Worm (Caenorhabditis elegans) whole organism, L3 larva: ENCODE results near the gene klf-1.
A peak's percentile ranks its signal among the peaks of the same experiment; 100 is the strongest.

Experiments
- R02D3.7 ChIP-seq: fragments of 150-350 bp; optimal IDR thresholded peaks from 2 replicates; lab custom pipeline; 2014; ENCODE audit warnings: missing biosample characterization, missing genetic modification characterization
- ZK546.5 ChIP-seq: sonication (generic microtip); optimal IDR thresholded peaks from 2 replicates; lab custom pipeline; 2017; ENCODE audit warnings: missing biosample characterization, missing genetic modification characterization
- aly-2 ChIP-seq: fragments of 150-350 bp; optimal IDR thresholded peaks from 2 replicates; lab custom pipeline; 2014; ENCODE audit warnings: missing biosample characterization, missing genetic modification characterization
- ama-1 ChIP-seq: fragments of 150-350 bp; optimal IDR thresholded peaks from 2 replicates; lab custom pipeline; 2018
- ceh-16 ChIP-seq: sonication (generic microtip); optimal IDR thresholded peaks from 2 replicates; lab custom pipeline; 2017; ENCODE audit warnings: missing biosample characterization, missing genetic modification characterization
- ceh-28 ChIP-seq: fragments of 150-350 bp; optimal IDR thresholded peaks from 2 replicates; lab custom pipeline; 2014; ENCODE audit warnings: missing biosample characterization, missing genetic modification reagents, missing genetic modification characterization
- ceh-82 ChIP-seq: fragments of 150-350 bp; optimal IDR thresholded peaks from 2 replicates; lab custom pipeline; 2014; ENCODE audit warnings: missing biosample characterization, missing genetic modification characterization
- ceh-9 ChIP-seq: sonication (generic microtip); optimal IDR thresholded peaks from 2 replicates; lab custom pipeline; 2018; ENCODE audit warnings: missing biosample characterization, missing genetic modification characterization
- daf-12 ChIP-seq: fragments of 150-350 bp; optimal IDR thresholded peaks from 2 replicates; lab custom pipeline; 2014; ENCODE audit warnings: missing biosample characterization, missing genetic modification reagents, missing genetic modification characterization
- egl-27 ChIP-seq: sonication (generic microtip); optimal IDR thresholded peaks from 4 replicates; lab custom pipeline; 2017; ENCODE audit warnings: missing biosample characterization, missing genetic modification reagents, missing genetic modification characterization
- egl-5 ChIP-seq: fragments of 150-350 bp; optimal IDR thresholded peaks from 2 replicates; lab custom pipeline; 2017; ENCODE audit warnings: missing biosample characterization, missing genetic modification reagents, missing genetic modification characterization, inconsistent platforms
- elt-1 ChIP-seq: fragments of 150-350 bp; optimal IDR thresholded peaks from 2 replicates; lab custom pipeline; 2014; ENCODE audit warnings: missing biosample characterization, missing genetic modification characterization
- elt-2 ChIP-seq: sonication (generic microtip); optimal IDR thresholded peaks from 2 replicates; lab custom pipeline; 2016; ENCODE audit warnings: missing genetic modification reagents, mild to moderate bottlenecking, missing genetic modification characterization, missing compliant biosample characterization
- elt-3 ChIP-seq, 3 experiments: fragments of 150-350 bp in 1 of 3; sonication (generic microtip) in 2 of 3; optimal IDR thresholded peaks; 2 replicates in 2 of 3; 4 replicates in 1 of 3; lab custom pipeline; 2014 to 2017; ENCODE audit warnings: missing biosample characterization in 3 of 3, missing genetic modification characterization in 3 of 3
- eor-1 ChIP-seq, 2 experiments: fragments of 150-350 bp; optimal IDR thresholded peaks; 2 replicates each; lab custom pipeline; 2014 to 2018; ENCODE audit warnings: missing biosample characterization in 2 of 2, missing genetic modification characterization in 2 of 2
- fkh-10 ChIP-seq: sonication (generic microtip); optimal IDR thresholded peaks from 2 replicates; lab custom pipeline; 2017; ENCODE audit warnings: missing biosample characterization, missing genetic modification reagents, missing genetic modification characterization
- fkh-2 ChIP-seq: fragments of 150-350 bp; optimal IDR thresholded peaks from 2 replicates; lab custom pipeline; 2014; ENCODE audit warnings: missing biosample characterization, missing genetic modification reagents, missing genetic modification characterization
- fos-1 ChIP-seq: fragments of 150-350 bp; optimal IDR thresholded peaks from 2 replicates; lab custom pipeline; 2014; ENCODE audit warnings: missing biosample characterization, missing genetic modification characterization
- hmg-11 ChIP-seq: sonication (generic microtip); optimal IDR thresholded peaks from 2 replicates; lab custom pipeline; 2016; ENCODE audit warnings: missing genetic modification characterization, missing compliant biosample characterization
- jun-1 ChIP-seq: fragments of 150-350 bp; optimal IDR thresholded peaks from 2 replicates; lab custom pipeline; 2014; ENCODE audit warnings: missing biosample characterization, missing genetic modification reagents, missing genetic modification characterization
- lin-15B ChIP-seq: fragments of 150-350 bp; optimal IDR thresholded peaks from 2 replicates; lab custom pipeline; 2014; ENCODE audit warnings: missing biosample characterization, missing genetic modification characterization
- lin-39 ChIP-seq: fragments of 150-350 bp; optimal IDR thresholded peaks from 2 replicates; lab custom pipeline; 2018; ENCODE audit warnings: missing biosample characterization, missing genetic modification reagents, missing genetic modification characterization
- lsy-12 ChIP-seq: sonication (generic microtip); optimal IDR thresholded peaks from 2 replicates; lab custom pipeline; 2016; ENCODE audit warnings: mild to moderate bottlenecking, missing genetic modification characterization, missing compliant biosample characterization
- mdl-1 ChIP-seq: fragments of 150-350 bp; optimal IDR thresholded peaks from 2 replicates; lab custom pipeline; 2014; ENCODE audit warnings: missing biosample characterization, missing genetic modification characterization
- mml-1 ChIP-seq: fragments of 150-350 bp; sonication (generic microtip); optimal IDR thresholded peaks from 3 replicates; lab custom pipeline; 2014; ENCODE audit warnings: missing biosample characterization, missing genetic modification characterization
- nfya-1 ChIP-seq: sonication (generic microtip); optimal IDR thresholded peaks from 2 replicates; lab custom pipeline; 2017; ENCODE audit warnings: missing genetic modification characterization, mild to moderate bottlenecking, missing compliant biosample characterization, antibody characterized with exemption, moderate library complexity; ENCODE audit not compliant: insufficient read depth
- nhr-11 ChIP-seq: fragments of 150-350 bp; optimal IDR thresholded peaks from 2 replicates; lab custom pipeline; 2014; ENCODE audit warnings: missing biosample characterization, missing genetic modification characterization
- nhr-12 ChIP-seq: fragments of 150-350 bp; optimal IDR thresholded peaks from 2 replicates; lab custom pipeline; 2014; ENCODE audit warnings: missing biosample characterization, missing genetic modification characterization
- nhr-23 ChIP-seq: fragments of 150-350 bp; optimal IDR thresholded peaks from 2 replicates; lab custom pipeline; 2014; ENCODE audit warnings: missing biosample characterization, missing genetic modification reagents, missing genetic modification characterization
- nhr-237 ChIP-seq: fragments of 150-350 bp; optimal IDR thresholded peaks from 2 replicates; lab custom pipeline; 2014; ENCODE audit warnings: missing biosample characterization, missing genetic modification characterization
- nhr-25 ChIP-seq: sonication (generic microtip); optimal IDR thresholded peaks from 2 replicates; lab custom pipeline; 2017; ENCODE audit warnings: missing biosample characterization, missing genetic modification characterization
- nhr-28 ChIP-seq: fragments of 150-350 bp; optimal IDR thresholded peaks from 2 replicates; lab custom pipeline; 2014; ENCODE audit warnings: missing biosample characterization, missing genetic modification characterization
- nhr-43 ChIP-seq: sonication (generic microtip); optimal IDR thresholded peaks from 2 replicates; lab custom pipeline; 2016; ENCODE audit warnings: mild to moderate bottlenecking, missing genetic modification characterization, missing compliant biosample characterization; ENCODE audit not compliant: poor library complexity, severe bottlenecking
- nhr-67 ChIP-seq: fragments of 150-350 bp; optimal IDR thresholded peaks from 2 replicates; lab custom pipeline; 2014; ENCODE audit warnings: missing biosample characterization, missing genetic modification characterization
- nhr-76 ChIP-seq: fragments of 150-350 bp; sonication (generic microtip); optimal IDR thresholded peaks from 5 replicates; lab custom pipeline; 2014; ENCODE audit warnings: missing biosample characterization, missing genetic modification characterization
- nhr-77 ChIP-seq: fragments of 150-350 bp; optimal IDR thresholded peaks from 2 replicates; lab custom pipeline; 2014; ENCODE audit warnings: missing biosample characterization, missing genetic modification characterization
- pha-4 ChIP-seq: fragments of 150-350 bp; optimal IDR thresholded peaks from 2 replicates; lab custom pipeline; 2014; ENCODE audit warnings: missing biosample characterization, missing genetic modification reagents, missing genetic modification characterization
- pqm-1 ChIP-seq: fragments of 150-350 bp; optimal IDR thresholded peaks from 2 replicates; lab custom pipeline; 2017; ENCODE audit warnings: missing biosample characterization, missing genetic modification characterization, inconsistent platforms
- sea-2 ChIP-seq: fragments of 150-350 bp; sonication (generic microtip); optimal IDR thresholded peaks from 4 replicates; lab custom pipeline; 2014; ENCODE audit warnings: missing biosample characterization, missing genetic modification reagents, missing genetic modification characterization
- skn-1 ChIP-seq: fragments of 150-350 bp; optimal IDR thresholded peaks from 2 replicates; lab custom pipeline; 2014; ENCODE audit warnings: missing biosample characterization, missing genetic modification characterization
- snpc-4 ChIP-seq: fragments of 150-350 bp; optimal IDR thresholded peaks from 2 replicates; lab custom pipeline; 2014; ENCODE audit warnings: missing biosample characterization, missing genetic modification characterization
- tbx-2 ChIP-seq: sonication (generic microtip); optimal IDR thresholded peaks from 2 replicates; lab custom pipeline; 2016; ENCODE audit warnings: mild to moderate bottlenecking, missing genetic modification characterization, missing compliant biosample characterization
- unc-39 ChIP-seq: sonication (generic microtip); optimal IDR thresholded peaks from 4 replicates; lab custom pipeline; 2017; ENCODE audit warnings: missing biosample characterization, missing genetic modification characterization
- unc-62 ChIP-seq: fragments of 150-350 bp; sonication (generic microtip); optimal IDR thresholded peaks from 4 replicates; lab custom pipeline; 2014; ENCODE audit warnings: missing biosample characterization, missing genetic modification reagents, missing genetic modification characterization
- zag-1 ChIP-seq: fragments of 150-350 bp; optimal IDR thresholded peaks from 2 replicates; lab custom pipeline; 2014; ENCODE audit warnings: missing biosample characterization, missing genetic modification characterization
- ztf-11 ChIP-seq: fragments of 150-350 bp; optimal IDR thresholded peaks from 2 replicates; lab custom pipeline; 2014; ENCODE audit warnings: missing biosample characterization, missing genetic modification characterization
- ztf-4 ChIP-seq: fragments of 150-350 bp; optimal IDR thresholded peaks from 2 replicates; lab custom pipeline; 2014; ENCODE audit warnings: missing biosample characterization, missing genetic modification characterization

The klf-1 gene

DNA sequence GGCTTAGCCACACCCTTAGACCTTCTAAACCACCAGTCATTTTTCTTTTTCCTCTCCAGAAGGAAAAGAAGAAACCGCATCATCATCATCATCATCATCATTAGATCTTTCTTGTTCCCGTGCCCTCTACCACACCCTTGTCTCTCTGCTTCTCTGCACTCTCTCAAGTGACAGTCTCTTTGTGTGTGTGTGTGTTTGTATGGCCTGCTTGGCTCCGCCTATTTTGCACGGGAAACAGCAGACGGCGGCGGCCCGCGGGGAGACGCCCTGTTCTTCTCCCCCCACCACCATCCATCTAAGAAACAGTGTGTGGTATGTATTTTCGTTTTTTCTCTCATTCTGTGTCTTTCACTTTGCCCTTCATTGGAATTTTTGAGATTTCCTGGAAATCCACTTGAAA is 2.8 kb upstream of the klf-1 start:
- no peak for TF ChIP-seq aly-2 (tag; lab: Kevin White, UChicago)
- TF ChIP-seq nhr-28 (tag; lab: Kevin White, UChicago), result no peak
- TF ChIP-seq tbx-2, result peak; percentile 11
- no peak for TF ChIP-seq ceh-16 (tag; lab: Kevin White, UChicago)
- TF ChIP-seq nhr-43 (tag; lab: Kevin White, UChicago), result peak; percentile 84
- no peak for TF ChIP-seq unc-39 (tag; lab: Kevin White, UChicago)
- no peak for TF ChIP-seq ceh-9
- TF ChIP-seq nfya-1, result peak; percentile 71
- TF ChIP-seq unc-62 (GFP tag; lab: Kevin White, UChicago), result peak; percentile 56
- peak; percentile 6 for TF ChIP-seq egl-5 (tag; lab: Kevin White, UChicago)
- TF ChIP-seq eor-1 (tag; optimal IDR thresholded peaks at IDR 0.05; lab: Kevin White, UChicago), result no peak
- TF ChIP-seq daf-12 (tag; lab: Kevin White, UChicago), result no peak
- no peak for TF ChIP-seq nhr-76
- peak; percentile 44 for TF ChIP-seq hmg-11 (tag; lab: Kevin White, UChicago)
- TF ChIP-seq sea-2 (GFP tag; lab: Kevin White, UChicago), result no peak
- TF ChIP-seq R02D3.7 (tag; lab: Kevin White, UChicago), result no peak
- TF ChIP-seq lin-39 (tag; lab: Kevin White, UChicago), result peak; percentile 63
- peak; percentile 30 for TF ChIP-seq mdl-1 (tag; lab: Kevin White, UChicago)
- TF ChIP-seq nhr-67 (tag; lab: Kevin White, UChicago), result no peak
- peak; percentile 90 for TF ChIP-seq nhr-23 (tag; lab: Kevin White, UChicago)
- no peak for TF ChIP-seq nhr-11
- no peak for TF ChIP-seq ZK546.5 (tag; lab: Kevin White, UChicago)
- TF ChIP-seq skn-1 (tag; lab: Kevin White, UChicago), result peak; percentile 25
- TF ChIP-seq pqm-1 (tag; lab: Kevin White, UChicago), result peak; percentile 57
- no peak for TF ChIP-seq ama-1 (lab: Kevin White, UChicago)
- TF ChIP-seq nhr-77, result no peak
- peak; percentile 29 for TF ChIP-seq lsy-12 (tag; lab: Kevin White, UChicago)
- TF ChIP-seq elt-3 (tag; optimal IDR thresholded peaks at IDR 0.05; lab: Kevin White, UChicago), result peak in 1 of 3 experiments; percentile 77
- no peak for TF ChIP-seq nhr-237
- no peak for TF ChIP-seq ztf-11 (tag; lab: Kevin White, UChicago)
- TF ChIP-seq pha-4 (tag; lab: Kevin White, UChicago), result no peak
- peak; percentile 63 for TF ChIP-seq elt-2 (tag; lab: Kevin White, UChicago)
- peak; percentile 65 for TF ChIP-seq jun-1 (tag; lab: Kevin White, UChicago)
- TF ChIP-seq fkh-2, result no peak
- TF ChIP-seq egl-27 (tag; lab: Kevin White, UChicago), result no peak
- TF ChIP-seq mml-1 (tag; lab: Kevin White, UChicago), result no peak
- peak; percentile 62 for TF ChIP-seq ceh-28 (tag; lab: Kevin White, UChicago)
- TF ChIP-seq zag-1 (tag; lab: Kevin White, UChicago), result no peak
- peak; percentile 95 for TF ChIP-seq nhr-25
- TF ChIP-seq ztf-4 (tag; lab: Kevin White, UChicago), result no peak
- TF ChIP-seq fkh-10, result no peak
- TF ChIP-seq fos-1 (tag; lab: Kevin White, UChicago), result no peak
- peak; percentile 25 for TF ChIP-seq elt-1 (tag; lab: Kevin White, UChicago)
- TF ChIP-seq ceh-82, result no peak
- no peak for TF ChIP-seq nhr-12
- TF ChIP-seq snpc-4 (tag; lab: Kevin White, UChicago), result no peak
- TF ChIP-seq lin-15B (tag; lab: Kevin White, UChicago), result peak; percentile 7
